Fruit fly (Drosophila melanogaster) whole organism: ENCODE results near the gene Or92a.

Experiments
- CG8478 ChIP-seq: fragments of >200 bp; optimal IDR thresholded peaks from 2 replicates; lab custom pipeline; 2018; ENCODE audit warnings: inconsistent platforms
- Dll ChIP-seq: fragments of >200 bp; optimal IDR thresholded peaks from 2 replicates; lab custom pipeline; 2017
- pan ChIP-seq: fragments of >200 bp; optimal IDR thresholded peaks from 2 replicates; lab custom pipeline; 2017
- usp ChIP-seq: fragments of >200 bp; optimal IDR thresholded peaks from 2 replicates; lab custom pipeline; 2017; ENCODE audit warnings: missing biosample characterization, missing genetic modification characterization, mixed read lengths

dm6 chr3R:20503646-20504045 is 942 bp upstream of the Or92a start, which contains the start of gene MtnB:
- no peak for TF ChIP-seq usp (GFP tag; lab: Kevin White, UChicago)
- no peak for TF ChIP-seq CG8478 (lab: Kevin White, UChicago)
- no peak for TF ChIP-seq pan (lab: Kevin White, UChicago)
- TF ChIP-seq Dll (lab: Kevin White, UChicago), result no peak
